Fruit fly (Drosophila melanogaster): ENCODE measurements around the gene Ilp3.

The Ilp3 gene

dm6 chr3L:9836524-9837047 is 34.7 kb upstream of the Ilp3 start, which contains the start of gene I-2 (continued):
- TF ChIP-seq crp (GFP tag; optimal IDR thresholded peaks at IDR 0.05) (peak in 1 of 2 experiments; percentile 41), CG13894 (tag; optimal IDR thresholded peaks at IDR 0.05) (no peak), oc (tag; optimal IDR thresholded peaks at IDR 0.05) (no peak), CG18599 (GFP tag; optimal IDR thresholded peaks at IDR 0.05) (no peak), HLH4C (GFP tag; IDR thresholded peaks at IDR 0.05; ENCODE audit: partially characterized antibody) (peak; percentile 81), CG7839 (tag; optimal IDR thresholded peaks at IDR 0.05) (no peak), croc (GFP tag; conservative IDR thresholded peaks at IDR 0.05) (no peak), H15 (GFP tag; IDR thresholded peaks at IDR 0.05) (no peak), CG32767 (GFP tag; IDR thresholded peaks at IDR 0.05) (no peak), row (GFP tag; IDR thresholded peaks at IDR 0.05) (peak; percentile 91), CG12659 (GFP tag; optimal IDR thresholded peaks at IDR 0.05) (peak; percentile 61), unc-4 (GFP tag; IDR thresholded peaks at IDR 0.05; ENCODE audit: partially characterized antibody) (peak; percentile 89), Ravus (GFP tag; IDR thresholded peaks at IDR 0.05) (no peak), cato (GFP tag; optimal IDR thresholded peaks at IDR 0.05; ENCODE audit: borderline replicate concordance) (no peak), esg (GFP tag; conservative IDR thresholded peaks at IDR 0.05) (no peak), sug (tag; optimal IDR thresholded peaks at IDR 0.05) (peak; percentile 39), lilli (GFP tag; optimal IDR thresholded peaks at IDR 0.05) (peak; percentile 58), gro (GFP tag; optimal IDR thresholded peaks at IDR 0.05) (peak; percentile 61), CG31441 (GFP tag; IDR thresholded peaks at IDR 0.05) (no peak), hb (GFP tag; IDR thresholded peaks at IDR 0.05; ENCODE audit: partially characterized antibody) (peak; percentile 73; the same call in 2 of the 3 replicates), CG4617 (GFP tag; optimal IDR thresholded peaks at IDR 0.05; ENCODE audit: borderline replicate concordance) (peak; percentile 75), Hmr (GFP tag; optimal IDR thresholded peaks at IDR 0.05) (no peak), CG4282 (GFP tag; optimal IDR thresholded peaks at IDR 0.05) (peak; percentile 16), gcm2 (GFP tag; optimal IDR thresholded peaks at IDR 0.05) (no peak), sima (GFP tag; optimal IDR thresholded peaks at IDR 0.05) (no peak), unpg (GFP tag; optimal IDR thresholded peaks at IDR 0.05) (no peak), tx (GFP tag; optimal IDR thresholded peaks at IDR 0.05) (no peak), tna (GFP tag; IDR thresholded peaks at IDR 0.05; ENCODE audit: partially characterized antibody) (peak; percentile 60), Sry-δ (GFP tag; optimal IDR thresholded peaks at IDR 0.05) (peak; percentile 98), Dp (GFP tag; optimal IDR thresholded peaks at IDR 0.05) (peak; percentile 28), pzg (GFP tag; optimal IDR thresholded peaks at IDR 0.05) (peak; percentile 80), sqz (GFP tag; optimal IDR thresholded peaks at IDR 0.05) (no peak), cwo (GFP tag; optimal IDR thresholded peaks at IDR 0.05) (no peak), CG8281 (tag; optimal IDR thresholded peaks at IDR 0.05) (no peak), Pdp1 (GFP tag; optimal IDR thresholded peaks at IDR 0.05) (no peak), ken (GFP tag; IDR thresholded peaks at IDR 0.05) (no peak), sd (tag; optimal IDR thresholded peaks at IDR 0.05) (peak; percentile 55), shn (GFP tag; optimal IDR thresholded peaks at IDR 0.05) (no peak), Nf-YA (GFP tag; IDR thresholded peaks at IDR 0.05) (no peak), Ptx1 (GFP tag; IDR thresholded peaks at IDR 0.05) (no peak), ab (GFP tag; optimal IDR thresholded peaks at IDR 0.05) (no peak), HmgZ (tag; optimal IDR thresholded peaks at IDR 0.05) (peak; percentile 51), her (GFP tag; optimal IDR thresholded peaks at IDR 0.05) (no peak), CG9932 (GFP tag; IDR thresholded peaks at IDR 0.05) (peak; percentile 70), CG2129 (GFP tag; IDR thresholded peaks at IDR 0.05; ENCODE audit: partially characterized antibody) (peak; percentile 60), CG14860 (GFP tag; IDR thresholded peaks at IDR 0.05; ENCODE audit: partially characterized antibody) (peak; percentile 72), pita (GFP tag; optimal IDR thresholded peaks at IDR 0.05) (peak; percentile 45), chm (GFP tag; IDR thresholded peaks at IDR 0.05) (0 out of 2 replicates have a peak, but pooled peaks have one; percentile 28), Atf-2 (GFP tag; optimal IDR thresholded peaks at IDR 0.05) (no peak), aop (GFP tag; IDR thresholded peaks at IDR 0.05) (no peak)
